Worm (Caenorhabditis elegans): ENCODE measurements around the gene nhr-249.

- TF ChIP-seq ref-1 (GFP tag; conservative IDR thresholded peaks at IDR 0.05) (no peak), T22C8.4 (GFP tag; IDR thresholded peaks at IDR 0.05) (no peak), flt-1 (GFP tag; IDR thresholded peaks at IDR 0.05) (no peak)
Observed at ce11 chrIV:6954682-6955081, 17.6 kb downstream of the nhr-249 start.

All from whole organism, midembryonic.